Worm (Caenorhabditis elegans) whole organism, midembryonic: ENCODE data around the gene bus-1.

Experiments used
- T22C8.4 ChIP-seq: fragments of 200-800 bp; sonication (Bioruptor generic); IDR thresholded peaks from 2 replicates; pipeline ENCODE4 v1.3.6; 2022; ENCODE audit warnings: missing genetic modification characterization, missing compliant biosample characterization
- klf-2 ChIP-seq: fragments of 200-800 bp; sonication (Bioruptor generic); conservative IDR thresholded peaks from 2 replicates; pipeline ENCODE4 v1.3.6; 2022; ENCODE audit warnings: missing genetic modification reagents, missing genetic modification characterization, missing compliant biosample characterization
- ref-1 ChIP-seq: fragments of 200-800 bp; sonication (Bioruptor generic); conservative IDR thresholded peaks from 2 replicates; pipeline ENCODE4 v1.3.6; 2022; ENCODE audit warnings: missing genetic modification reagents, missing genetic modification characterization, missing compliant biosample characterization
- ztf-29 ChIP-seq: fragments of 200-800 bp; sonication (Bioruptor generic); IDR thresholded peaks from 2 replicates; pipeline ENCODE4 v1.3.6; 2022; ENCODE audit warnings: missing genetic modification reagents, missing genetic modification characterization, missing compliant biosample characterization

DNA sequence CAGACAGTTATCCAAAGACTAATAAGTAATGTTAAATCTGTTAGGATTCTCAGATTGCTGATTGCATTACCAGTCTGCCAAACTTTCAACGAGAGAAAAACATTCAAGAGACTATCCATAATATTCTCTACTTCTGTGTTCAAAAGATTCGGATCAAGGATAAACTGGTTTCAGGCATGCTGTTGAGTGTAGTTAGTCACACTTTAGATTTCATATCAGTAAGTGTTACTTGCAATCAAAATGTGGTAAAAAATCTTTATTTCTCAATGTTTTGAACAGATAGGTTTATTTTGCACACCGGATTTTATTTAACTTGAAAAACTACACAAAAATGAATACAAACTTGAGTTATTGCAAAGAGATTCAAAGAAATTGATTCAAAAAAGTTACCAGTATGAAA lies 2.5 kb downstream of the bus-1 start, which contains the start of gene oac-41:
- no peak for TF ChIP-seq T22C8.4 (GFP tag; lab: Robert Waterston, UW)
- no peak for TF ChIP-seq ztf-29
- no peak for TF ChIP-seq klf-2 (GFP tag; lab: Robert Waterston, UW)
- TF ChIP-seq ref-1 (GFP tag; lab: Robert Waterston, UW) = no peak
